Worm (Caenorhabditis elegans): ENCODE measurements around the gene Y37D8A.29.
A peak's percentile ranks its signal among the peaks of the same experiment; 100 is the strongest.

The Y37D8A.29 gene

DNA sequence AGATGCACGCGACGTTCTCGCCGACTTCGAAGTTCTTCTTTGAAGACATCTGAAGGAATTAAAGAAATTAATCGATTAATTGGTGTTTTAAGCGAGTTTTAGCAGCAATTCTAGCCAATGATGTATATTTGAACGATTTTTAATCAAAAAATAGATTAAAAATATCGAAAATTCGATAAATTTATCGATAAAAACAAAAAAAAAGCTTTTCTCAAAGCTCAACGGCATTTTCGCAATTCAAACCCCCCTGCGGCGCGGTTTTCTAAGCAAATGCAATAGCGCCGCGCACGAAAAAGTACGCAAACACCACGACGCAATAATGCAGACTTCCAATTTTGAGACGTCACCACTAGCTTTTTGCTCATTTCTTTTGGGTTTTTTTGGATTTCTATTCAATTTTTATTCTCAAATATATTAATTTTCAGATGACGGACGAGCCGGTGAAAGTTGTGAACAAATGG, 16.8 kb downstream of the Y37D8A.29 start, which contains the start of the genes mrg-1 and spcs-2 (continued):
- TF ChIP-seq ztf-18 (tag; optimal IDR thresholded peaks at IDR 0.05) (peak; percentile 67), B0261.1 (tag; optimal IDR thresholded peaks at IDR 0.05) (no peak), hlh-12 (tag; optimal IDR thresholded peaks at IDR 0.05) (no peak), mcd-1 (GFP tag; IDR thresholded peaks at IDR 0.05) (peak; percentile 87), cebp-2 (GFP tag; IDR thresholded peaks at IDR 0.05) (no peak), B0019.2 (GFP tag; conservative IDR thresholded peaks at IDR 0.05) (peak; percentile 62), F49E8.2 (tag; optimal IDR thresholded peaks at IDR 0.05; ENCODE audit: insufficient read depth) (peak; percentile 89), ztf-25 (GFP tag; IDR thresholded peaks at IDR 0.05) (0 out of 2 replicates have a peak, but pooled peaks have one; percentile 68), dpff-1 (tag; optimal IDR thresholded peaks at IDR 0.05) (no peak), mel-28 (tag; optimal IDR thresholded peaks at IDR 0.05; ENCODE audit: borderline replicate concordance) (peak; percentile 18), nhr-120 (GFP tag; IDR thresholded peaks at IDR 0.05) (no peak), let-526 (GFP tag; IDR thresholded peaks at IDR 0.05) (no peak), ceh-91 (GFP tag; IDR thresholded peaks at IDR 0.05) (peak; percentile 78), F23B12.7 (tag; optimal IDR thresholded peaks at IDR 0.05; ENCODE audit: insufficient read depth) (peak; percentile 94), fkh-3 (tag; optimal IDR thresholded peaks at IDR 0.05) (no peak), ztf-26 (tag; optimal IDR thresholded peaks at IDR 0.05) (peak; percentile 48), ztf-3 (GFP tag; optimal IDR thresholded peaks at IDR 0.05) (no peak), Y79H2A.3 (GFP tag; conservative IDR thresholded peaks at IDR 0.05) (0 out of 2 replicates have a peak, but pooled peaks have one; percentile 34), attf-6 (GFP tag; IDR thresholded peaks at IDR 0.05) (no peak), mes-4 (tag; optimal IDR thresholded peaks at IDR 0.05) (no peak), atf-7 (tag; optimal IDR thresholded peaks at IDR 0.05) (peak; percentile 10), F55B11.4 (tag; optimal IDR thresholded peaks at IDR 0.05; ENCODE audit: borderline replicate concordance, insufficient read depth) (no peak), aptf-2 (GFP tag; conservative IDR thresholded peaks at IDR 0.05) (0 out of 2 replicates have a peak, but pooled peaks have one; percentile 55), egl-18 (GFP tag; IDR thresholded peaks at IDR 0.05) (no peak), C06A6.2 (GFP tag; conservative IDR thresholded peaks at IDR 0.05) (peak; percentile 80), athp-1 (tag; optimal IDR thresholded peaks at IDR 0.05) (peak; percentile 84), lin-40 (tag; optimal IDR thresholded peaks at IDR 0.05) (peak; percentile 88), gei-17 (GFP tag; optimal IDR thresholded peaks at IDR 0.05) (no peak), ztf-28 (GFP tag; IDR thresholded peaks at IDR 0.05) (peak; percentile 71; the same call in 1 of the 2 replicates), nfyb-1 (GFP tag; IDR thresholded peaks at IDR 0.05) (peak; percentile 77), sptf-2 (GFP tag; optimal IDR thresholded peaks at IDR 0.05) (no peak), dpl-1 (GFP tag; optimal IDR thresholded peaks at IDR 0.05) (peak; percentile 77), pha-4 (tag; optimal IDR thresholded peaks at IDR 0.05) (no peak), ama-1 (optimal IDR thresholded peaks at IDR 0.05) (no peak), ama-1 (GFP tag; optimal IDR thresholded peaks at IDR 0.05) (peak in 1 of 2 experiments; percentile 55), nhr-179 (tag; optimal IDR thresholded peaks at IDR 0.05) (no peak)

DNA sequence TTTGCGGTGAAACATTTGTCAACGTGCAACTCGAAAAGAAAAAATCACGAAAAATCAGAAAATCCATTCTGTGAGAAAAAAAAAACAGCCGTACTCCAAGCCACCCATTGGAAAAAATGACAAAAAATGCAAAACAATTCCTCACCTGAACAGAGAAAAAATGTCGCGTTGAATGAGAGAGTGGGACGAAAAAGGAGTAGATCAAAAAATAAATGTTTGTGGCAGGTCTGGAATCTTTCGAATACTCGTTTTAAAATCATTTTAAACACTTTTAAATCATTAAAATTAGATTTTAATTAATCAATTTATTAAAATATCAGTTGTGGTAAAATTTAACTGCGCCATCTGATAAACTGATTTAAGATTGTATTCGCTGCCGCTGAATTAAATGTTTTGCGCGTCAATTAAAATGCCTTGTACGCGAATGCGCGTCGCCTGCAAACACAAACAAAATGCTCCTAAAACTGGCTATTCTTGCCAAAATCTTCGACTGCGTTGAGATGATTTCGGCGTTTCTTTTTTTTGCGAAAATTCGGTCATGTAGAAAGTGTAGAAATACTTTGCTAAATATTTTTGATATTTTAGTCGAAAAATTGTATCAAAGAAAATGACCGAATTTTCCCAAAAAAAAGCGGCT, 21.3 kb downstream of the Y37D8A.29 start, which contains the start of gene Y37D8A.6:
Gene Y37D8A.6, minus strand, starts transcription at position 238 of the 637 bp plus-strand sequence.
- TF ChIP-seq ceh-58 (GFP tag; IDR thresholded peaks at IDR 0.05) (no peak), efl-1 (GFP tag; optimal IDR thresholded peaks at IDR 0.05) (peak; percentile 52), D2030.7 (GFP tag; IDR thresholded peaks at IDR 0.05) (0 out of 2 replicates have a peak, but pooled peaks have one; percentile 7)
